Worm (Caenorhabditis elegans): ENCODE measurements around the gene thoc-5.

Gene thoc-5

DNA sequence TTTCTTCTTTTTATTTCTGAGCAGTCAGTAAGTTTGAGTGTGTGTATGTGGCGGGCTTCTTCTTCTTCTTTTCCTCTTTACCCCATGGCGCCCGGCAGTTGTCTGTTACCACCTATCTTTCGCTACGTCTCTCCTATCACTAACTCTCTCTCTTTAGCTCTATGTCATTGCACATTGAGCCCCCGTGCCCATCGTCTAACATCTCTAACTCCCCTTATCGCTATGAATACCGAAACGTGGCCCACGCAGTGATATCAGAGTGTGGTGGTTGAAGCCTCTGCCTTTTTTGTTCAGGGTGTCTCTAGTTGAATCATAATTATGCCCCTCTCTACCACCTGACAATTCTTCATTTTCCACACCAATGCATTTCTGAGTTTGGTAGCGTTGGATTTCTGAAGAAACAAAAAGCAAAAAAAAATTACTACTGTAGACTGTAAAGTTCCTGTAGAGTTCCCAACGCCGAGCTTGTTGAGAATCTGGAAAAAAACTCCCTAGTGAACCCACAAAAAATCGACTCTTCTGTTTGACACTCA, 14.6 kb downstream of the thoc-5 start (continued):
- peak; percentile 23 for TF ChIP-seq rnt-1 (tag; optimal IDR thresholded peaks at IDR 0.05)
- no peak for TF ChIP-seq nhr-77 (tag; optimal IDR thresholded peaks at IDR 0.05)
- no peak for TF ChIP-seq ceh-82 (tag; optimal IDR thresholded peaks at IDR 0.05)
- no peak for TF ChIP-seq fkh-4 (tag; optimal IDR thresholded peaks at IDR 0.05; ENCODE audit: borderline replicate concordance)
- TF ChIP-seq nhr-20 (tag; optimal IDR thresholded peaks at IDR 0.05): no peak

DNA sequence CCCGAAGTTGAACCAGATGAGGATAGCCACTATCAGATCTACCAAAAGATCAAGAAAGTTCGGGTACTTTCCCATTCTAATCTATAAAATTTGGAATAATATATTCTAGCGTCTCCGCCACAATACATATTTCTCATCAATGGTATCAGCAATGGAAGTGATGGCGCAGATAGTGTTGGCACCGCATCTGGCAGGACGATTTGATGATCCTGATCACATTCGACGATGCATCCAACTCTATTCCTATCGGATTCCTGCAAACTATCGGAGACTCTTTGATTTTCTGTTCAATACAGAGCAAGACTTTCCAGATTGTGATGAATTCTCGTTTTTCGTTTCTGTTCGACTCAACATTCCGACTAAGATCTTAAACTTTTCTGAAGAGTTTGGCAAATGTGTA, 19.8 kb downstream of the thoc-5 start:
- TF ChIP-seq nhr-90 (tag; optimal IDR thresholded peaks at IDR 0.05; ENCODE audit: poor library complexity): no peak
- TF ChIP-seq lin-15B (tag; optimal IDR thresholded peaks at IDR 0.05): no peak
- TF ChIP-seq vab-15 (tag; optimal IDR thresholded peaks at IDR 0.05): no peak
- TF ChIP-seq nhr-76 (tag; optimal IDR thresholded peaks at IDR 0.05): no peak
- TF ChIP-seq nhr-11 (tag; optimal IDR thresholded peaks at IDR 0.05): no peak
- TF ChIP-seq snu-23 (GFP tag; optimal IDR thresholded peaks at IDR 0.05): no peak
- TF ChIP-seq zip-4 (GFP tag; optimal IDR thresholded peaks at IDR 0.05): no peak
- no peak for TF ChIP-seq fkh-4 (tag; optimal IDR thresholded peaks at IDR 0.05; ENCODE audit: borderline replicate concordance)
- TF ChIP-seq blmp-1 (tag; optimal IDR thresholded peaks at IDR 0.05): no peak
- TF ChIP-seq pqm-1 (tag; optimal IDR thresholded peaks at IDR 0.05): no peak

DNA sequence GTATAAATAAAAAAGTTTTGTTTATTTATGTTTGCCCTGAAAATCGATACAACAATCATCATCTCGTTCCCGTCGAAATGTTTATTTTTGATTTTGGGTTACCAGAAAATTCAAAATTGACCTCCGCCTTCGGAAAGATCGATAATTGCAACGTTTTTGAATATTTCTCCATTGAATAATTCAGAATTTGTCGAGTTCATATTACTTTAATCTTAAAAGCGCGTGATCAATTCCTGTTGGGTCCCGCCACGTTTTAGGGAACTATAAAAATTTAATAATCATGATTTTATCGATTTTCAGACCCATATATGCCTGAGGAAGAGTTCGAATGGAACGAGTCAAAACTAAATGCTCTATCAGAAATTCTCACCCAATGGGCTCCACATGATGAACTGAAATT, 22.9 kb downstream of the thoc-5 start, which contains the start of gene sorf-2:
Gene sorf-2 (plus strand): TSS at position 301 of the 400 bp plus-strand sequence.
- TF ChIP-seq nhr-12 (tag; optimal IDR thresholded peaks at IDR 0.05): no peak
- TF ChIP-seq F16B12.6 (tag; optimal IDR thresholded peaks at IDR 0.05): no peak
- no peak for TF ChIP-seq elt-3 (tag; optimal IDR thresholded peaks at IDR 0.05)
- no peak for TF ChIP-seq Y116A8C.19 (tag; optimal IDR thresholded peaks at IDR 0.05; ENCODE audit: borderline replicate concordance)
- TF ChIP-seq lsy-2 (tag; optimal IDR thresholded peaks at IDR 0.05): no peak
- TF ChIP-seq swsn-7 (tag; optimal IDR thresholded peaks at IDR 0.05): no peak
- no peak for TF ChIP-seq irx-1 (tag; optimal IDR thresholded peaks at IDR 0.05)
- no peak for TF ChIP-seq nhr-28 (tag; optimal IDR thresholded peaks at IDR 0.05)
- TF ChIP-seq elt-2 (tag; optimal IDR thresholded peaks at IDR 0.05): no peak
- no peak for TF ChIP-seq sup-37 (GFP tag; optimal IDR thresholded peaks at IDR 0.05)
- no peak for TF ChIP-seq dpl-1 (GFP tag; optimal IDR thresholded peaks at IDR 0.05)
- TF ChIP-seq lin-39 (tag; optimal IDR thresholded peaks at IDR 0.05): no peak
- no peak for TF ChIP-seq vab-15 (tag; optimal IDR thresholded peaks at IDR 0.05)
- TF ChIP-seq blmp-1 (tag; optimal IDR thresholded peaks at IDR 0.05): no peak
- TF ChIP-seq ceh-82 (tag; optimal IDR thresholded peaks at IDR 0.05): no peak
- no peak for TF ChIP-seq efl-1 (optimal IDR thresholded peaks at IDR 0.05)
- TF ChIP-seq efl-1 (GFP tag; optimal IDR thresholded peaks at IDR 0.05 in 1 of 2): no peak
- TF ChIP-seq lin-14 (GFP tag; optimal IDR thresholded peaks at IDR 0.05): no peak

DNA sequence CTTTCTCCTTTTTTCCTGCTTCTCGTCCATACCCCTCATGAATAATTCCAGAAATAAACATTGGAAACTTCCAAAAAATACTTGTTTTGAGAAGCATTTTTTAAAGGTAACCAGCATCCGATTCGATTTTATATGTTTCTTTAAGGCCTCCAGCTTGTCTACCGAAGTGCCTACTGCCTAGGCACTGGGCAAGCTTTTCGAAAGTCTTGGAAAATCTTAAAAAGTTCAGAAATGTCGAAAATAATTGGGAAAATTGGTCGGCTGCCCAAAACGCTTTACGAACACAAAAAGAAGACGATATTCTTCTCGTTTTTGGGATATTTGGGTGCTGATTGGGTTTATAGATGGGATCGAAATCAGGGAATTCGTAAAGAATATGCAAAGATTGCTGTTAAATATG, 27.5 kb downstream of the thoc-5 start, which contains the start of gene F52C9.3:
Gene F52C9.3 (plus strand): TSS at position 225 of the 400 bp plus-strand sequence.
- TF ChIP-seq elt-3 (tag; optimal IDR thresholded peaks at IDR 0.05): no peak
- peak; percentile 57 for TF ChIP-seq ama-1 (optimal IDR thresholded peaks at IDR 0.05)
- no peak for TF ChIP-seq aly-2 (tag; optimal IDR thresholded peaks at IDR 0.05)
- TF ChIP-seq efl-1 (optimal IDR thresholded peaks at IDR 0.05): no peak
- TF ChIP-seq efl-1 (GFP tag; optimal IDR thresholded peaks at IDR 0.05 in 1 of 2): peak in 1 of 2 experiments; percentile 57
- peak; percentile 29 for TF ChIP-seq elt-2 (tag; optimal IDR thresholded peaks at IDR 0.05)
- TF ChIP-seq unc-62 (GFP tag; optimal IDR thresholded peaks at IDR 0.05): no peak
- TF ChIP-seq F16B12.6 (tag; optimal IDR thresholded peaks at IDR 0.05): no peak

DNA sequence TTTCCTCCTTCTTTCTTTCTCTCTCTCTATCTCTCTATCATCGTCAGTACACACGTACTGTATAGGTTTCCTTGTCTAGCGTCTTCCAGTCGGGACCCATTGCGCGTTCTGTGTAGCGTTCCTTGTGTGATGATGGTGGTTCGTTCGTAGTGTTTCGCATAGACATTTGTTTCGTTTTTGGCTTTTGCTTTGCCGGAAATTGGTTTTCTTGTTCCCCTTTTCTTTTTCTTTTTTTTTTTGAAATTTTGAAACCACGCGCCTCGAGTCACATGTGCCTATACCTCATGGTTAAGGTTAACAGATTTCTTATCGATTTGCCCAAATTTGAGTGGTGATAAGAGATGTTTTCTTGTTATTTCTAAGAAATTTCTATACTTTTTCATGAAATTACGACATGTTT, 30.6 kb downstream of the thoc-5 start:
- TF ChIP-seq elt-2 (tag; optimal IDR thresholded peaks at IDR 0.05) (peak; percentile 27), mdl-1 (tag; optimal IDR thresholded peaks at IDR 0.05) (peak in 1 of 2 experiments; percentile 21), nhr-11 (tag; optimal IDR thresholded peaks at IDR 0.05) (no peak), nhr-19 (GFP tag; conservative IDR thresholded peaks at IDR 0.05) (0 out of 2 replicates have a peak, but pooled peaks have one; percentile 16), efl-1 (optimal IDR thresholded peaks at IDR 0.05) (no peak), efl-1 (GFP tag; optimal IDR thresholded peaks at IDR 0.05 in 1 of 2) (peak in 1 of 2 experiments; percentile 94), zag-1 (tag; optimal IDR thresholded peaks at IDR 0.05) (no peak), lin-35 (GFP tag; optimal IDR thresholded peaks at IDR 0.05) (peak in 1 of 2 experiments; percentile 35), fkh-10 (GFP tag; optimal IDR thresholded peaks at IDR 0.05) (no peak), fos-1 (tag; optimal IDR thresholded peaks at IDR 0.05) (no peak), xbp-1 (tag; optimal IDR thresholded peaks at IDR 0.05) (no peak), nhr-85 (tag) (no peak)

Data from whole organism, L1 larva.